Fruit fly (Drosophila melanogaster) whole organism, embryonic: ENCODE data around the gene Baldspot.

Experiments used
- Oli ChIP-seq: fragments of 200-800 bp; sonication (Bioruptor generic); optimal IDR thresholded peaks from 2 replicates; lab custom pipeline; 2018; ENCODE audit warnings: missing biosample characterization, mild to moderate bottlenecking, missing genetic modification characterization, moderate library complexity
- ap ChIP-seq: fragments of 200-800 bp; sonication (Bioruptor generic); IDR thresholded peaks from 2 replicates; pipeline ENCODE4 v1.3.6; 2022; ENCODE audit warnings: missing biosample characterization, missing genetic modification characterization
- pzg ChIP-seq: fragments of 200-800 bp; sonication (Bioruptor generic); optimal IDR thresholded peaks from 3 replicates; lab custom pipeline; 2018; ENCODE audit warnings: missing biosample characterization, mild to moderate bottlenecking, missing genetic modification characterization, moderate library complexity

DNA sequence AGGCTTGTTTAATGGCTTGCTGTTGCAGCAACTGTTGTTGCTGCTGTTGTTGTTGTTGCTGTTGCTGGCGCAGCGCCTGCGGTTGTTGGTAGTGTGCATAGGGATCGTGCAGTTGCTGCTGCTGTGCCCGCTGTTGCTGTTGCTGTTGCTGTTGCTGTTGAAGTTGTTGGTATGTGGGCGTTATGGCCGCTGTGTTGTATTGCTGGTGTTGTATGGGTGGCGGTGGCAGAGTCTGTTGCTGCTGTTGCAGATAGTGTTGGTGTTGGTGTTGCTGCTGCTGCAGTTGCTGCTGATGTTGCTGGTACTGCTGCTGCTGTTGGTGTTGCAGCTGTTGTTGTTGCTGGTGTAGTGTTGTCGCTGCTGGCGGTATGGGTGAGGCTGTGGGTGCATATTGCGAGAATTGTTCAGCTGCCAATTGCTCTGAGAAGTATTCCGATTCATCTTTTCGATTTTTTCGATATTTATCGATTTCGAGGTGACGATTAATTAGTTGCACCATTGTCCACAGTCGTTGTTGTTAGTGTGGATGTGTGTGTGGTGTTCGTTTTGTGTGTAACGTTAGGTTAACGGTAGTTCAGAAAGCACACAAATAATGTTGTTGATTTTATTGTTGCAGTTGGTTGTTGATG is 18.2 kb upstream of the Baldspot start:
- no peak for TF ChIP-seq ap (GFP tag; lab: Robert Waterston, UW)
- no peak for TF ChIP-seq pzg (GFP tag; lab: Kevin White, UChicago)
- no peak for TF ChIP-seq Oli (tag; lab: Kevin White, UChicago)
